Worm (Caenorhabditis elegans) whole organism, L4/young adult: ENCODE data around the gene chil-16.

ENCODE experiments used
- dao-5 ChIP-seq: sonication (generic microtip); optimal IDR thresholded peaks from 2 replicates; lab custom pipeline; 2016; ENCODE audit warnings: missing genotype, missing genetic modification characterization, moderate library complexity, missing compliant biosample characterization
- him-1 ChIP-seq: sonication (generic microtip); optimal IDR thresholded peaks from 2 replicates; lab custom pipeline; 2016; ENCODE audit warnings: missing genotype, missing genetic modification reagents, missing genetic modification characterization, missing compliant biosample characterization

ce11 chrII:9403846-9404245 lies 37.9 kb downstream of the chil-16 start, which contains the start of gene Y51B9A.5:
- TF ChIP-seq him-1 (tag; lab: Kevin White, UChicago) (no peak), dao-5 (tag; lab: Kevin White, UChicago) (no peak)
